Fruit fly (Drosophila melanogaster): ENCODE results near the gene CG42556.

CG42556 gene

dm6 chr2L:16857131-16857530 lies 32.6 kb upstream of the CG42556 start:
- TF ChIP-seq cwo (GFP tag; optimal IDR thresholded peaks at IDR 0.05) (no peak), Hey (tag; optimal IDR thresholded peaks at IDR 0.05) (no peak), Eip74EF (GFP tag; optimal IDR thresholded peaks at IDR 0.05) (no peak), sr (GFP tag; IDR thresholded peaks at IDR 0.05) (no peak), schlank (tag; optimal IDR thresholded peaks at IDR 0.05) (no peak), E2f1 (GFP tag; IDR thresholded peaks at IDR 0.05) (no peak), Deaf1 (tag; optimal IDR thresholded peaks at IDR 0.05) (no peak), tna (GFP tag; IDR thresholded peaks at IDR 0.05; ENCODE audit: partially characterized antibody) (no peak), Max (GFP tag; optimal IDR thresholded peaks at IDR 0.05) (no peak), C15 (GFP tag; IDR thresholded peaks at IDR 0.05) (no peak), pros (GFP tag; optimal IDR thresholded peaks at IDR 0.05) (no peak), Blimp-1 (GFP tag; optimal IDR thresholded peaks at IDR 0.05) (no peak), HmgZ (tag; optimal IDR thresholded peaks at IDR 0.05) (no peak)

- TF ChIP-seq CG2678 (tag; optimal IDR thresholded peaks at IDR 0.05) (peak; percentile 19), sqz (GFP tag; optimal IDR thresholded peaks at IDR 0.05) (peak; percentile 9), mirr (GFP tag; optimal IDR thresholded peaks at IDR 0.05) (peak; percentile 56), CG12236 (GFP tag; optimal IDR thresholded peaks at IDR 0.05) (no peak), CG6254 (GFP tag; optimal IDR thresholded peaks at IDR 0.05) (peak; percentile 6), CG3163 (GFP tag; optimal IDR thresholded peaks at IDR 0.05) (peak; percentile 75), CG16815 (GFP tag; optimal IDR thresholded peaks at IDR 0.05) (no peak), dpn (GFP tag; optimal IDR thresholded peaks at IDR 0.05) (no peak), CG9797 (GFP tag; optimal IDR thresholded peaks at IDR 0.05) (no peak), Awh (GFP tag; IDR thresholded peaks at IDR 0.05) (no peak), exex (tag; optimal IDR thresholded peaks at IDR 0.05) (peak; percentile 70), corto (GFP tag; optimal IDR thresholded peaks at IDR 0.05) (no peak), cwo (GFP tag; optimal IDR thresholded peaks at IDR 0.05) (peak; percentile 42), grn (GFP tag; optimal IDR thresholded peaks at IDR 0.05) (peak; percentile 85), salm (tag; optimal IDR thresholded peaks at IDR 0.05) (peak; percentile 45), CG13296 (GFP tag; optimal IDR thresholded peaks at IDR 0.05) (peak; percentile 19), Trl (optimal IDR thresholded peaks at IDR 0.05) (peak; percentile 72 to 90), Trl (GFP tag; optimal IDR thresholded peaks at IDR 0.05) (no peak), CG2129 (GFP tag; IDR thresholded peaks at IDR 0.05; ENCODE audit: partially characterized antibody) (no peak), CG34376 (GFP tag; optimal IDR thresholded peaks at IDR 0.05) (peak; percentile 70), CG18764 (GFP tag; optimal IDR thresholded peaks at IDR 0.05) (no peak), CG4282 (GFP tag; optimal IDR thresholded peaks at IDR 0.05) (no peak), CG15601 (tag; optimal IDR thresholded peaks at IDR 0.05) (peak; percentile 37), onecut (GFP tag; IDR thresholded peaks at IDR 0.05) (peak; percentile 63; the same call in 1 of the 2 replicates)
Observed at dm6 chr2L:16857665-16858064, 32.0 kb upstream of the CG42556 start.

dm6 chr2L:16858466-16859007 lies 31.2 kb upstream of the CG42556 start, which contains the start of gene CG31809:
Gene CG31809, minus strand, starts transcription at chr2L:16858714.
- no peak for TF ChIP-seq ato (GFP tag; IDR thresholded peaks at IDR 0.05; ENCODE audit: partially characterized antibody)
- no peak for TF ChIP-seq CG11093 (GFP tag; IDR thresholded peaks at IDR 0.05)
- no peak for TF ChIP-seq Nf-YC (tag; optimal IDR thresholded peaks at IDR 0.05)
- peak; percentile 8 for TF ChIP-seq kni (GFP tag; optimal IDR thresholded peaks at IDR 0.05)
- peak; percentile 7; the same call in 1 of the 2 replicates for TF ChIP-seq CG10366 (GFP tag; IDR thresholded peaks at IDR 0.05)
- peak; percentile 22; the same call in 1 of the 2 replicates for TF ChIP-seq Xrp1 (GFP tag; IDR thresholded peaks at IDR 0.05)
- TF ChIP-seq Oaz (GFP tag; IDR thresholded peaks at IDR 0.05): no peak
- peak; percentile 62 for TF ChIP-seq Deaf1 (tag; optimal IDR thresholded peaks at IDR 0.05)
- peak; percentile 3 for TF ChIP-seq CG11504 (tag; optimal IDR thresholded peaks at IDR 0.05)
- no peak for TF ChIP-seq bcd (GFP tag; optimal IDR thresholded peaks at IDR 0.05)
- no peak for TF ChIP-seq CG3065 (GFP tag; optimal IDR thresholded peaks at IDR 0.05)
- no peak for TF ChIP-seq CG14965 (GFP tag; optimal IDR thresholded peaks at IDR 0.05; ENCODE audit: borderline replicate concordance)
- TF ChIP-seq CG7745 (tag; optimal IDR thresholded peaks at IDR 0.05): no peak
- TF ChIP-seq Sox102F (GFP tag; optimal IDR thresholded peaks at IDR 0.05): peak; percentile 4
- TF ChIP-seq Meics (GFP tag; optimal IDR thresholded peaks at IDR 0.05): peak; percentile 23
